Fruit fly (Drosophila melanogaster) whole organism, prepupa: ENCODE measurements around the gene RhoGAP71E.

Source experiments
- CG10631 ChIP-seq: fragments of 200-800 bp; sonication (Bioruptor generic); optimal IDR thresholded peaks from 2 replicates; lab custom pipeline; 2016; ENCODE audit warnings: missing biosample characterization, missing genetic modification characterization
- CG10669 ChIP-seq: fragments of 200-800 bp; sonication (Bioruptor generic); optimal IDR thresholded peaks from 3 replicates; lab custom pipeline; 2018; ENCODE audit warnings: missing biosample characterization, mild to moderate bottlenecking, missing genetic modification characterization, moderate library complexity
- CG11762 ChIP-seq: fragments of 200-800 bp; sonication (Bioruptor generic); optimal IDR thresholded peaks from 3 replicates; lab custom pipeline; 2016; ENCODE audit warnings: missing biosample characterization, missing genetic modification characterization; ENCODE audit not compliant: insufficient read depth
- CG11902 ChIP-seq: fragments of 200-800 bp; sonication (Bioruptor generic); optimal IDR thresholded peaks from 3 replicates; lab custom pipeline; 2016; ENCODE audit warnings: missing biosample characterization, missing genetic modification characterization
- CG15336 ChIP-seq: fragments of 200-800 bp; sonication (Bioruptor generic); IDR thresholded peaks from 2 replicates; pipeline ENCODE4 v1.3.6; 2022; ENCODE audit warnings: missing biosample characterization, missing genetic modification characterization
- CG1621 ChIP-seq: fragments of 200-800 bp; sonication (Bioruptor generic); optimal IDR thresholded peaks from 3 replicates; lab custom pipeline; 2018; ENCODE audit warnings: missing biosample characterization, mild to moderate bottlenecking, missing genetic modification characterization
- CG16779 ChIP-seq: fragments of 200-800 bp; sonication (Bioruptor generic); optimal IDR thresholded peaks from 3 replicates; lab custom pipeline; 2017; ENCODE audit warnings: missing biosample characterization, mild to moderate bottlenecking, missing genetic modification characterization
- CG3032 ChIP-seq: fragments of 200-800 bp; optimal IDR thresholded peaks from 2 replicates; lab custom pipeline; 2019; ENCODE audit warnings: missing biosample characterization, mild to moderate bottlenecking, missing genetic modification characterization, moderate library complexity
- CG31627 ChIP-seq: fragments of 200-800 bp; sonication (Bioruptor generic); optimal IDR thresholded peaks from 3 replicates; lab custom pipeline; 2016; ENCODE audit warnings: missing biosample characterization, missing genetic modification characterization
- CG32006 ChIP-seq: fragments of 200-800 bp; sonication (Bioruptor generic); optimal IDR thresholded peaks from 3 replicates; lab custom pipeline; 2017; ENCODE audit warnings: missing biosample characterization, mild to moderate bottlenecking, missing genetic modification characterization
- CG4318 ChIP-seq: fragments of 200-800 bp; sonication (Bioruptor generic); optimal IDR thresholded peaks from 3 replicates; lab custom pipeline; 2017; ENCODE audit warnings: missing biosample characterization, mild to moderate bottlenecking, missing genetic modification characterization
- CG6163 ChIP-seq: fragments of 200-800 bp; sonication (Bioruptor generic); IDR thresholded peaks from 3 replicates; pipeline ENCODE4 v1.3.6; 2022; ENCODE audit warnings: missing biosample characterization, missing genetic modification characterization
- CG6276 ChIP-seq: fragments of 200-800 bp; sonication (Bioruptor generic); optimal IDR thresholded peaks from 2 replicates; lab custom pipeline; 2017; ENCODE audit warnings: missing biosample characterization, mild to moderate bottlenecking, missing genetic modification characterization
- CG6808 ChIP-seq: fragments of 200-800 bp; sonication (Bioruptor generic); optimal IDR thresholded peaks from 3 replicates; lab custom pipeline; 2017; ENCODE audit warnings: missing biosample characterization, missing genetic modification characterization, mild to moderate bottlenecking, moderate library complexity, missing genetic modification reagents
- CG6854 ChIP-seq: fragments of 200-800 bp; sonication (Bioruptor generic); optimal IDR thresholded peaks from 2 replicates; lab custom pipeline; 2017; ENCODE audit warnings: missing biosample characterization, mild to moderate bottlenecking, missing genetic modification characterization
- CG8119 ChIP-seq: fragments of 200-800 bp; sonication (Bioruptor generic); IDR thresholded peaks from 3 replicates; pipeline ENCODE4 v1.3.6; 2022; ENCODE audit warnings: missing biosample characterization, missing genetic modification characterization
- CG9139 ChIP-seq: fragments of 200-800 bp; sonication (Bioruptor generic); optimal IDR thresholded peaks from 3 replicates; lab custom pipeline; 2017; ENCODE audit warnings: missing biosample characterization, mild to moderate bottlenecking, missing genetic modification characterization
- Eip78C ChIP-seq: fragments of 200-800 bp; sonication (Bioruptor generic); peaks from one replicate; lab custom pipeline; 2016; ENCODE audit warnings: missing biosample characterization, missing genetic modification characterization
- Eip93F ChIP-seq: fragments of 200-800 bp; sonication (Bioruptor generic); optimal IDR thresholded peaks from 2 replicates; lab custom pipeline; 2016; ENCODE audit warnings: missing biosample characterization, mild to moderate bottlenecking, missing genetic modification characterization
- Ets21C ChIP-seq: fragments of 200-800 bp; sonication (Bioruptor generic); optimal IDR thresholded peaks from 3 replicates; lab custom pipeline; 2016; ENCODE audit warnings: missing biosample characterization, missing genetic modification characterization
- Ets96B ChIP-seq: fragments of 200-800 bp; optimal IDR thresholded peaks from 2 replicates; lab custom pipeline; 2019; ENCODE audit warnings: missing biosample characterization, mild to moderate bottlenecking, missing genetic modification characterization, moderate library complexity
- Gug ChIP-seq: fragments of 200-800 bp; sonication (Bioruptor generic); IDR thresholded peaks from 2 replicates; pipeline ENCODE4 v1.3.6; 2022; ENCODE audit warnings: missing biosample characterization, missing genetic modification characterization
- Hr4 ChIP-seq: fragments of 200-800 bp; sonication (Bioruptor generic); optimal IDR thresholded peaks from 3 replicates; lab custom pipeline; 2016; ENCODE audit warnings: missing biosample characterization, missing genetic modification characterization
- Smox ChIP-seq: fragments of 200-800 bp; sonication (Bioruptor generic); optimal IDR thresholded peaks from 3 replicates; lab custom pipeline; 2016; ENCODE audit warnings: missing biosample characterization, missing genetic modification characterization
- Sox102F ChIP-seq: fragments of 200-800 bp; sonication (Bioruptor generic); optimal IDR thresholded peaks from 2 replicates; lab custom pipeline; 2016; ENCODE audit warnings: missing biosample characterization, mild to moderate bottlenecking, missing genetic modification characterization
- Sox14 ChIP-seq: fragments of 200-800 bp; sonication (Bioruptor generic); optimal IDR thresholded peaks from 3 replicates; lab custom pipeline; 2016; ENCODE audit warnings: missing biosample characterization, missing genetic modification characterization
- cyc ChIP-seq: fragments of 200-800 bp; sonication (Bioruptor generic); optimal IDR thresholded peaks from 3 replicates; lab custom pipeline; 2016; ENCODE audit warnings: missing biosample characterization, missing genetic modification characterization
- dsx ChIP-seq: fragments of 200-800 bp; optimal IDR thresholded peaks from 3 replicates; lab custom pipeline; 2019; ENCODE audit warnings: missing biosample characterization, mild to moderate bottlenecking, missing genetic modification characterization, moderate library complexity; ENCODE audit not compliant: poor library complexity, severe bottlenecking
- eg ChIP-seq: fragments of 200-800 bp; sonication (Bioruptor generic); IDR thresholded peaks from 3 replicates; pipeline ENCODE4 v1.3.6; 2022; ENCODE audit warnings: missing biosample characterization, missing genetic modification characterization
- esn ChIP-seq: fragments of 200-800 bp; sonication (Bioruptor generic); optimal IDR thresholded peaks from 2 replicates; lab custom pipeline; 2016; ENCODE audit warnings: missing biosample characterization, mild to moderate bottlenecking, missing genetic modification characterization, moderate library complexity
- fd59A ChIP-seq: fragments of 200-800 bp; sonication (Bioruptor generic); optimal IDR thresholded peaks from 2 replicates; lab custom pipeline; 2017; ENCODE audit warnings: missing biosample characterization, mild to moderate bottlenecking, missing genetic modification characterization, missing genetic modification reagents
- fd85E ChIP-seq: fragments of 200-800 bp; sonication (Bioruptor generic); optimal IDR thresholded peaks from 3 replicates; lab custom pipeline; 2016; ENCODE audit warnings: missing biosample characterization, missing genetic modification characterization
- lz ChIP-seq: fragments of 200-800 bp; sonication (Bioruptor generic); optimal IDR thresholded peaks from 3 replicates; lab custom pipeline; 2016; ENCODE audit warnings: missing biosample characterization, missing genetic modification characterization
- net ChIP-seq: fragments of 200-800 bp; sonication (Bioruptor generic); optimal IDR thresholded peaks from 3 replicates; lab custom pipeline; 2016; ENCODE audit warnings: missing biosample characterization, missing genetic modification characterization
- salr ChIP-seq, 2 experiments: fragments of 200-800 bp; sonication (Bioruptor generic); optimal IDR thresholded peaks; 3 replicates each; lab custom pipeline; 2016 to 2018; ENCODE audit warnings: missing biosample characterization in 2 of 2, missing genetic modification characterization in 2 of 2, mild to moderate bottlenecking in 1 of 2
- ss ChIP-seq, 2 experiments: fragments of 200-800 bp; sonication (Bioruptor generic); optimal IDR thresholded peaks; 2 replicates in 1 of 2; 3 replicates in 1 of 2; lab custom pipeline; 2017 to 2018; ENCODE audit warnings: mild to moderate bottlenecking in 2 of 2, missing biosample characterization in 2 of 2, missing genetic modification characterization in 2 of 2, moderate library complexity in 1 of 2
- svp ChIP-seq: fragments of 200-800 bp; sonication (Bioruptor generic); peaks from one replicate; lab custom pipeline; 2016; ENCODE audit warnings: missing biosample characterization, missing genetic modification characterization
- topi ChIP-seq: fragments of 200-800 bp; sonication (Bioruptor generic); optimal IDR thresholded peaks from 3 replicates; lab custom pipeline; 2016; ENCODE audit warnings: missing biosample characterization, missing genetic modification characterization
- vri ChIP-seq: fragments of 200-800 bp; sonication (Bioruptor generic); optimal IDR thresholded peaks from 3 replicates; lab custom pipeline; 2016; ENCODE audit warnings: missing biosample characterization, mild to moderate bottlenecking, missing genetic modification characterization

RhoGAP71E gene

dm6 chr3L:15588514-15589138 is at the start of gene RhoGAP71E:
RhoGAP71E (plus strand) TSS chr3L:15588860.
- TF ChIP-seq fd59A (GFP tag; lab: Kevin White, UChicago), result no peak
- peak; percentile 77 for TF ChIP-seq CG6854
- TF ChIP-seq CG10669 (GFP tag; lab: Kevin White, UChicago), result peak; percentile 23
- TF ChIP-seq CG16779 (tag; lab: Kevin White, UChicago), result peak; percentile 54
- TF ChIP-seq Gug (GFP tag; lab: Robert Waterston, UW), result peak; percentile 46
- peak; percentile 63 for TF ChIP-seq CG15336
- TF ChIP-seq esn (GFP tag; lab: Kevin White, UChicago), result peak; percentile 19
- no peak for TF ChIP-seq CG11902
- TF ChIP-seq CG32006, result peak; percentile 3
- no peak for TF ChIP-seq CG10631 (GFP tag; lab: Kevin White, UChicago)
- peak; percentile 55; the same call in 2 of the 3 replicates for TF ChIP-seq eg (GFP tag; lab: Robert Waterston, UW)
- TF ChIP-seq salr (GFP tag; optimal IDR thresholded peaks at IDR 0.05; lab: Kevin White, UChicago), result peak in 1 of 2 experiments; percentile 13
- TF ChIP-seq Hr4 (GFP tag; lab: Kevin White, UChicago), result no peak
- TF ChIP-seq ss (GFP tag; optimal IDR thresholded peaks at IDR 0.05; lab: Kevin White, UChicago), result peak in 1 of 2 experiments; percentile 58
- peak; percentile 16 for TF ChIP-seq cyc (GFP tag; lab: Kevin White, UChicago)
- peak; percentile 33 for TF ChIP-seq Sox14 (GFP tag; lab: Kevin White, UChicago)
- no peak for TF ChIP-seq CG4318 (GFP tag; lab: Kevin White, UChicago)
- peak; percentile 8 for TF ChIP-seq CG1621 (tag; lab: Kevin White, UChicago)
- TF ChIP-seq Ets96B (tag; lab: Kevin White, UChicago), result peak; percentile 16
- peak; percentile 78; the same call in 2 of the 3 replicates for TF ChIP-seq CG6163 (GFP tag; lab: Robert Waterston, UW)
- TF ChIP-seq dsx (GFP tag; lab: Kevin White, UChicago), result peak; percentile 43
- TF ChIP-seq CG6808 (GFP tag; lab: Kevin White, UChicago), result peak; percentile 9
- TF ChIP-seq CG3032, result peak; percentile 50
- peak; percentile 22 for TF ChIP-seq Sox102F (GFP tag; lab: Kevin White, UChicago)
- TF ChIP-seq topi, result no peak
- TF ChIP-seq lz, result peak; percentile 15
- peak; percentile 75 for TF ChIP-seq CG8119 (GFP tag; lab: Robert Waterston, UW)
- peak; percentile 17 for TF ChIP-seq fd85E
- peak; percentile 67 for TF ChIP-seq Eip78C (GFP tag; lab: Kevin White, UChicago)

- no peak for TF ChIP-seq CG10669 (GFP tag; lab: Kevin White, UChicago)
- no peak for TF ChIP-seq CG11762 (GFP tag; lab: Kevin White, UChicago)
- TF ChIP-seq CG6854, result no peak
- TF ChIP-seq fd59A (GFP tag; lab: Kevin White, UChicago), result no peak
- TF ChIP-seq Ets21C, result no peak
- no peak for TF ChIP-seq net
- no peak for TF ChIP-seq salr (GFP tag; optimal IDR thresholded peaks at IDR 0.05; lab: Kevin White, UChicago)
Measured at dm6 chr3L:15539903-15540409, 48.7 kb upstream of the RhoGAP71E start.

DNA sequence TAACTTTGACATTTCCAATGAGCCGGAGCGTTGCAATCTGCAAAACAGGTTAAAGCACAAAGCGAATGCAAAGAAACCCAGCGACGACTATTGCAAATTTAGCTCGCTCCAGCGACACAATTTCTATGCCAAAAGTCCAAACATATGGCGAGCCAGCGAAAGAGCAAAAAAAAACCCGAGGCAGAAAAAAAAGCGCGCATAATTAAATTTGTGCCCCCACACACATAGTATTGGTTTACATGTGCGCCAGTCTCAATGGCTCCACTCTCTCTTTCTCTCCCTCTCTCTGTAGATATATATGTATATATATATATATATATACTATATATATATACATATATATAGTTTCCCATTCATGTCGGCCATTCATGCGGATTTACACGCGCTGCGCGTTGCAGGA is 48.0 kb upstream of the RhoGAP71E start:
- TF ChIP-seq cyc (GFP tag; lab: Kevin White, UChicago) (no peak), CG6276 (GFP tag; lab: Kevin White, UChicago) (peak; percentile 42), Eip93F (GFP tag; lab: Kevin White, UChicago) (no peak), vri (GFP tag; lab: Kevin White, UChicago) (no peak), CG31627 (GFP tag; lab: Kevin White, UChicago) (no peak), CG32006 (no peak), CG8119 (GFP tag; lab: Robert Waterston, UW) (peak; percentile 64; the same call in 2 of the 3 replicates), CG9139 (no peak), esn (GFP tag; lab: Kevin White, UChicago) (no peak), Smox (GFP tag; lab: Kevin White, UChicago) (no peak), lz (no peak), Eip78C (GFP tag; lab: Kevin White, UChicago) (peak; percentile 63), svp (GFP tag; lab: Kevin White, UChicago) (no peak), salr (GFP tag; optimal IDR thresholded peaks at IDR 0.05; lab: Kevin White, UChicago) (no peak), eg (GFP tag; lab: Robert Waterston, UW) (peak; percentile 41; the same call in 1 of the 3 replicates)
